Fruit fly (Drosophila melanogaster): ENCODE measurements around the gene tara.

The tara gene

dm6 chr3R:16206162-16206561 lies 19.3 kb upstream of the tara start (continued):
- TF ChIP-seq CG11696 (GFP tag; IDR thresholded peaks at IDR 0.05): no peak
- TF ChIP-seq esg (GFP tag; conservative IDR thresholded peaks at IDR 0.05): no peak
- TF ChIP-seq CG16779 (GFP tag; IDR thresholded peaks at IDR 0.05): no peak
- TF ChIP-seq BEAF-32 (GFP tag; optimal IDR thresholded peaks at IDR 0.05): no peak
- TF ChIP-seq CG4282 (GFP tag; optimal IDR thresholded peaks at IDR 0.05): no peak
- TF ChIP-seq crol (GFP tag; IDR thresholded peaks at IDR 0.05): no peak; the same call in 1 of the 2 replicates
- TF ChIP-seq sqz (GFP tag; optimal IDR thresholded peaks at IDR 0.05): no peak
- no peak for TF ChIP-seq CG8290 (GFP tag; optimal IDR thresholded peaks at IDR 0.05)
- peak in 1 of 2 experiments; percentile 30 for TF ChIP-seq CG8290 (tag; optimal IDR thresholded peaks at IDR 0.05)
- TF ChIP-seq wor (GFP tag; IDR thresholded peaks at IDR 0.05): no peak
- no peak for TF ChIP-seq TFAM (GFP tag; optimal IDR thresholded peaks at IDR 0.05)
- TF ChIP-seq CG15011 (GFP tag; optimal IDR thresholded peaks at IDR 0.05): no peak
- TF ChIP-seq CG7372 (GFP tag; IDR thresholded peaks at IDR 0.05): no peak
- no peak for TF ChIP-seq psq (GFP tag; optimal IDR thresholded peaks at IDR 0.05)
- no peak for TF ChIP-seq CG11560 (tag; IDR thresholded peaks at IDR 0.05)
- no peak for TF ChIP-seq CG18476 (GFP tag; optimal IDR thresholded peaks at IDR 0.05)
- no peak for TF ChIP-seq CG6175 (GFP tag; IDR thresholded peaks at IDR 0.05)
- no peak for TF ChIP-seq cato (GFP tag; optimal IDR thresholded peaks at IDR 0.05; ENCODE audit: borderline replicate concordance)
- no peak for TF ChIP-seq Dp (GFP tag; optimal IDR thresholded peaks at IDR 0.05)
- no peak for TF ChIP-seq Lim3 (GFP tag; IDR thresholded peaks at IDR 0.05)
- TF ChIP-seq CG6791 (GFP tag; IDR thresholded peaks at IDR 0.05; ENCODE audit: partially characterized antibody): no peak
- no peak for TF ChIP-seq Jarid2 (GFP tag; optimal IDR thresholded peaks at IDR 0.05)
- no peak for TF ChIP-seq Sry-β (GFP tag; optimal IDR thresholded peaks at IDR 0.05)
- 0 out of 2 replicates have a peak, but pooled peaks have one; percentile 22 for TF ChIP-seq lmd (GFP tag; IDR thresholded peaks at IDR 0.05)
- no peak for TF ChIP-seq CG2120 (GFP tag; optimal IDR thresholded peaks at IDR 0.05)
- no peak for TF ChIP-seq tap (tag; optimal IDR thresholded peaks at IDR 0.05)
- TF ChIP-seq Lpt (GFP tag; optimal IDR thresholded peaks at IDR 0.05): no peak
- no peak for TF ChIP-seq crc (GFP tag; optimal IDR thresholded peaks at IDR 0.05)
- peak; percentile 35; the same call in 1 of the 2 replicates for TF ChIP-seq vvl (GFP tag; IDR thresholded peaks at IDR 0.05)
- peak; percentile 18 for TF ChIP-seq lab (GFP tag; optimal IDR thresholded peaks at IDR 0.05)
- TF ChIP-seq Oaz (GFP tag; IDR thresholded peaks at IDR 0.05): no peak
- TF ChIP-seq jigr1 (GFP tag; IDR thresholded peaks at IDR 0.05): no peak
- TF ChIP-seq tio (GFP tag; optimal IDR thresholded peaks at IDR 0.05): no peak
- TF ChIP-seq CG30020 (tag; optimal IDR thresholded peaks at IDR 0.05): no peak
- no peak for TF ChIP-seq toy (GFP tag; IDR thresholded peaks at IDR 0.05)
- TF ChIP-seq ERR (GFP tag; optimal IDR thresholded peaks at IDR 0.05): no peak
- peak in 1 of 3 experiments; percentile 55 for TF ChIP-seq lola (GFP tag; optimal IDR thresholded peaks at IDR 0.05)
- TF ChIP-seq salm (tag; optimal IDR thresholded peaks at IDR 0.05): no peak
- no peak for TF ChIP-seq abd-A (tag; optimal IDR thresholded peaks at IDR 0.05)
- TF ChIP-seq CG14441 (GFP tag; IDR thresholded peaks at IDR 0.05): no peak
- TF ChIP-seq usp (GFP tag; optimal IDR thresholded peaks at IDR 0.05): no peak
- TF ChIP-seq CG12391 (tag; optimal IDR thresholded peaks at IDR 0.05): no peak
- TF ChIP-seq gcm2 (GFP tag; optimal IDR thresholded peaks at IDR 0.05): no peak
- no peak for TF ChIP-seq CG4730 (GFP tag; IDR thresholded peaks at IDR 0.05)
- TF ChIP-seq Hmr (GFP tag; optimal IDR thresholded peaks at IDR 0.05): no peak
- TF ChIP-seq CG30431 (GFP tag; optimal IDR thresholded peaks at IDR 0.05): no peak
- TF ChIP-seq NfI (GFP tag; optimal IDR thresholded peaks at IDR 0.05): peak; percentile 16
- no peak for TF ChIP-seq Hand (GFP tag; optimal IDR thresholded peaks at IDR 0.05)
- TF ChIP-seq gsb-n (tag; optimal IDR thresholded peaks at IDR 0.05): no peak
- no peak for TF ChIP-seq lilli (GFP tag; optimal IDR thresholded peaks at IDR 0.05)
- TF ChIP-seq insv (GFP tag; optimal IDR thresholded peaks at IDR 0.05): no peak
- TF ChIP-seq CG4360 (GFP tag; IDR thresholded peaks at IDR 0.05): no peak
- TF ChIP-seq Dref (GFP tag; IDR thresholded peaks at IDR 0.05): no peak
